Worm (Caenorhabditis elegans): ENCODE data around the gene C30H6.5.

ce11 chrIV:17338920-17339510 is 32.6 kb upstream of the C30H6.5 start, which contains the start of gene C49C3.10:
- TF ChIP-seq nhr-12 (tag; optimal IDR thresholded peaks at IDR 0.05) (no peak), ama-1 (optimal IDR thresholded peaks at IDR 0.05) (no peak)

Measured in whole organism, L2 larva.